Worm (Caenorhabditis elegans): ENCODE measurements around the gene unc-3.

DNA sequence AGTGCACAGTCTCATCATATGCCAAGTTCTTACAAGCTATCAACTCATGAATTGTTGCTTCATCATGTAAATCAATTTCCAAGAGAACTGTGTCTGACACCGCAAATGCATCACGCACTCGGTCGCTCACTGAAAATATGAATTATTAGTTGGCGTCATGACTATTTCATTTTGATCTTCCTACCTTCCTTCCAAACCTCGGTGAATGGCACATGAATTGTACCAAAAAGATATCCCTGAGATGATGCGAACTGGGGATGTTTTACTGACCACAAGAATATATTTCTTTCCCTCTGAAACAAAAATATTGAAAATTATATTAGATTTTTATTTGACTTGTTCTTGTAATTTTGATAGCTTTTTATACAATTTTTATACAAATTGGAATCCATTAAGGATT is 13.2 kb upstream of the unc-3 start:
- TF ChIP-seq pqm-1 (tag; optimal IDR thresholded peaks at IDR 0.05), result no peak
- peak in 1 of 2 experiments; percentile 68 for TF ChIP-seq unc-62 (GFP tag; optimal IDR thresholded peaks at IDR 0.05 in 1 of 2)
- no peak for TF ChIP-seq unc-62 (tag; optimal IDR thresholded peaks at IDR 0.05)
- TF ChIP-seq skn-1 (tag; optimal IDR thresholded peaks at IDR 0.05), result no peak
- no peak for TF ChIP-seq spr-3 (GFP tag; optimal IDR thresholded peaks at IDR 0.05)
- TF ChIP-seq ZK546.5 (tag; optimal IDR thresholded peaks at IDR 0.05), result no peak
- no peak for TF ChIP-seq unc-130 (GFP tag; optimal IDR thresholded peaks at IDR 0.05)
- no peak for TF ChIP-seq mdl-1 (tag; optimal IDR thresholded peaks at IDR 0.05)
- TF ChIP-seq daf-19 (GFP tag; conservative IDR thresholded peaks at IDR 0.05), result no peak
- no peak for TF ChIP-seq R02D3.7 (tag; optimal IDR thresholded peaks at IDR 0.05)
- no peak for TF ChIP-seq hlh-30 (tag; optimal IDR thresholded peaks at IDR 0.05; ENCODE audit: insufficient read depth)
- no peak for TF ChIP-seq ceh-28 (tag; optimal IDR thresholded peaks at IDR 0.05)

Measured in whole organism, L4 larva.